Worm (Caenorhabditis elegans): ENCODE measurements around the gene clec-232.

DNA sequence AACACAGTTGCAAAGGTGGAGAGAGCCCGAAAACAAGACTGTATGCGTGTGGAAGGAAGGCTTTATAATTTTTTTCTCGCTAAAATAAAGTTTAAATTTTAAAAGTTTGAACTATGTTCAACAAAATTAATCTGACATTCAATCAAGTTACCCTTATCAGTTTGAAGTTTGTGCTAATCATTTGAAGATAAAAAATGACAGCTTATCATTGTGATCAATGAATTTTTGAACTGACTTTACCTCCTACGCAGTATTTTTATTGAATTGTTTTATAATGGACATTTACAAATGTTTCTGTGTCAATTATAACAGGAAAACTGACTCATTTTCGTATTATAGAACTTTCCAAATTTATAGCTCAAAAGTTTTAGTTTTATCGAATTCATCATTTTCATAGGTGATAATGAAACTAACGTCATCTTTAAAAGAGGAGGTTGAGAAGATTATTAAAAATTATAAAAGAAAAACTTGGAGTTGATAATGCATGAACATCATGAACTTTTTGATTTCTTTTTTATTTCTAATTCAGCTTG, 2.4 kb downstream of the clec-232 start, which contains the start of gene oac-20:
- TF ChIP-seq ztf-6 (GFP tag; IDR thresholded peaks at IDR 0.05) (no peak), C06A6.2 (GFP tag; conservative IDR thresholded peaks at IDR 0.05) (no peak), ama-1 (optimal IDR thresholded peaks at IDR 0.05) (no peak), ama-1 (GFP tag; optimal IDR thresholded peaks at IDR 0.05) (no peak), egl-18 (GFP tag; IDR thresholded peaks at IDR 0.05) (no peak)

Measured in whole organism, young adult.